Fruit fly (Drosophila melanogaster): ENCODE measurements around the gene tos.

The tos gene

dm6 chr2L:18658108-18658507 lies 23.8 kb downstream of the tos start (continued):
- no peak for TF ChIP-seq CG9609 (GFP tag; optimal IDR thresholded peaks at IDR 0.05)
- no peak for TF ChIP-seq CG12236 (GFP tag; optimal IDR thresholded peaks at IDR 0.05)
- no peak for TF ChIP-seq CG7987 (GFP tag; optimal IDR thresholded peaks at IDR 0.05)
- no peak for TF ChIP-seq yki (optimal IDR thresholded peaks at IDR 0.05)
- peak; percentile 55 for TF ChIP-seq CG10147 (GFP tag; optimal IDR thresholded peaks at IDR 0.05)
- TF ChIP-seq CG13424 (tag; optimal IDR thresholded peaks at IDR 0.05): peak; percentile 13
- TF ChIP-seq trh (GFP tag; optimal IDR thresholded peaks at IDR 0.05): no peak
- no peak for TF ChIP-seq NfI (GFP tag; optimal IDR thresholded peaks at IDR 0.05)
- TF ChIP-seq lbe (GFP tag; optimal IDR thresholded peaks at IDR 0.05): no peak
- TF ChIP-seq Fer1 (GFP tag; optimal IDR thresholded peaks at IDR 0.05): peak; percentile 54
- TF ChIP-seq Ada2b (GFP tag; IDR thresholded peaks at IDR 0.05): peak; percentile 51; the same call in 1 of the 2 replicates
- TF ChIP-seq eve (GFP tag; optimal IDR thresholded peaks at IDR 0.05): no peak
- no peak for TF ChIP-seq HLH54F (GFP tag; optimal IDR thresholded peaks at IDR 0.05)
- TF ChIP-seq CG11093 (GFP tag; IDR thresholded peaks at IDR 0.05): no peak
- no peak for TF ChIP-seq HmgZ (tag; optimal IDR thresholded peaks at IDR 0.05)
- no peak for TF ChIP-seq prd (optimal IDR thresholded peaks at IDR 0.05)
- TF ChIP-seq prd (GFP tag; IDR thresholded peaks at IDR 0.05): no peak
- TF ChIP-seq pan (optimal IDR thresholded peaks at IDR 0.05): no peak
- peak in 1 of 2 experiments; percentile 40 for TF ChIP-seq pan (GFP tag; optimal IDR thresholded peaks at IDR 0.05 in 1 of 2, IDR thresholded peaks at IDR 0.05 in 1 of 2)
- TF ChIP-seq hkb (optimal IDR thresholded peaks at IDR 0.05): no peak
- peak; percentile 48; the same call in 1 of the 2 replicates for TF ChIP-seq hkb (GFP tag; IDR thresholded peaks at IDR 0.05)
- no peak for TF ChIP-seq pum (GFP tag; optimal IDR thresholded peaks at IDR 0.05)
- no peak for TF ChIP-seq CG14965 (GFP tag; optimal IDR thresholded peaks at IDR 0.05; ENCODE audit: borderline replicate concordance)
- TF ChIP-seq peb (GFP tag; IDR thresholded peaks at IDR 0.05): no peak
- no peak for TF ChIP-seq seq (GFP tag; IDR thresholded peaks at IDR 0.05)
- TF ChIP-seq Meics (GFP tag; optimal IDR thresholded peaks at IDR 0.05): peak; percentile 67
- no peak for TF ChIP-seq CG10959 (GFP tag; IDR thresholded peaks at IDR 0.05)
- TF ChIP-seq CG1024 (GFP tag; IDR thresholded peaks at IDR 0.05): no peak
- no peak for TF ChIP-seq CG11456 (GFP tag; IDR thresholded peaks at IDR 0.05)
- TF ChIP-seq CG7963 (GFP tag; IDR thresholded peaks at IDR 0.05; ENCODE audit: partially characterized antibody): no peak
- peak; percentile 53 for TF ChIP-seq lab (GFP tag; optimal IDR thresholded peaks at IDR 0.05)
- no peak for TF ChIP-seq CG14050 (GFP tag; IDR thresholded peaks at IDR 0.05)
- TF ChIP-seq sna (GFP tag; IDR thresholded peaks at IDR 0.05; ENCODE audit: partially characterized antibody): no peak
- no peak for TF ChIP-seq CG16863 (GFP tag; optimal IDR thresholded peaks at IDR 0.05)
- TF ChIP-seq CG2120 (GFP tag; optimal IDR thresholded peaks at IDR 0.05): peak; percentile 28
- TF ChIP-seq run (tag; optimal IDR thresholded peaks at IDR 0.05): no peak
- no peak for TF ChIP-seq oc (tag; optimal IDR thresholded peaks at IDR 0.05)
- no peak for TF ChIP-seq Ets97D (GFP tag; optimal IDR thresholded peaks at IDR 0.05)
- peak; percentile 8 for TF ChIP-seq BtbVII (GFP tag; optimal IDR thresholded peaks at IDR 0.05)
- TF ChIP-seq gce (GFP tag; IDR thresholded peaks at IDR 0.05): no peak
- TF ChIP-seq CG7556 (GFP tag; optimal IDR thresholded peaks at IDR 0.05): peak; percentile 52
- TF ChIP-seq Lim3 (GFP tag; IDR thresholded peaks at IDR 0.05): no peak
- TF ChIP-seq Hr3 (GFP tag; optimal IDR thresholded peaks at IDR 0.05): no peak
- no peak for TF ChIP-seq en (GFP tag; optimal IDR thresholded peaks at IDR 0.05)
- TF ChIP-seq CG4820 (GFP tag; optimal IDR thresholded peaks at IDR 0.05): no peak
- TF ChIP-seq CG12769 (tag; optimal IDR thresholded peaks at IDR 0.05): no peak
- TF ChIP-seq CG6654 (GFP tag; optimal IDR thresholded peaks at IDR 0.05): no peak
- peak; percentile 5 for TF ChIP-seq Deaf1 (tag; optimal IDR thresholded peaks at IDR 0.05)
- TF ChIP-seq CG17912 (GFP tag; optimal IDR thresholded peaks at IDR 0.05): no peak
- TF ChIP-seq Sox100B (GFP tag; optimal IDR thresholded peaks at IDR 0.05): peak; percentile 36
- peak; percentile 35; the same call in 1 of the 3 replicates for TF ChIP-seq row (GFP tag; IDR thresholded peaks at IDR 0.05)
- TF ChIP-seq CG12391 (tag; optimal IDR thresholded peaks at IDR 0.05): no peak
- no peak for TF ChIP-seq amos (GFP tag; IDR thresholded peaks at IDR 0.05; ENCODE audit: partially characterized antibody)

Measured in whole organism, embryonic.